Worm (Caenorhabditis elegans) whole organism, mixed stage, embryonic: Measurements from ENCODE around the gene top-3.
A peak's percentile ranks its signal among the peaks of the same experiment; 100 is the strongest.

Experiments
- M03D4.4 ChIP-seq: sonication (generic microtip); optimal IDR thresholded peaks from 2 replicates; lab custom pipeline; 2017; ENCODE audit warnings: mild to moderate bottlenecking, missing genetic modification characterization, missing compliant biosample characterization
- bed-3 ChIP-seq: fragments of 200-800 bp; sonication (Bioruptor generic); optimal IDR thresholded peaks from 3 replicates; lab custom pipeline; 2018; ENCODE audit warnings: mild to moderate bottlenecking, missing genetic modification characterization, moderate library complexity, missing compliant biosample characterization
- blmp-1 ChIP-seq: fragments of 150-350 bp; optimal IDR thresholded peaks from 2 replicates; lab custom pipeline; 2014; ENCODE audit warnings: missing biosample characterization, missing genetic modification characterization
- ceh-39 ChIP-seq: fragments of 150-350 bp; optimal IDR thresholded peaks from 2 replicates; lab custom pipeline; 2014; ENCODE audit warnings: missing biosample characterization, missing genetic modification characterization
- ceh-43 ChIP-seq: fragments of 200-800 bp; sonication (Bioruptor generic); optimal IDR thresholded peaks from 2 replicates; lab custom pipeline; 2018; ENCODE audit warnings: mild to moderate bottlenecking, missing genetic modification characterization, moderate library complexity, missing compliant biosample characterization
- ceh-83 ChIP-seq: fragments of 200-800 bp; sonication (Bioruptor generic); optimal IDR thresholded peaks from 2 replicates; lab custom pipeline; 2018; ENCODE audit warnings: mild to moderate bottlenecking, missing genetic modification characterization, missing compliant biosample characterization
- ces-1 ChIP-seq: fragments of 150-350 bp; optimal IDR thresholded peaks from 2 replicates; lab custom pipeline; 2014; ENCODE audit warnings: missing biosample characterization, missing genetic modification reagents, missing genetic modification characterization
- cnd-1 ChIP-seq: fragments of 200-800 bp; sonication (Bioruptor generic); optimal IDR thresholded peaks from 2 replicates; lab custom pipeline; 2018; ENCODE audit warnings: mild to moderate bottlenecking, missing genetic modification characterization, missing compliant biosample characterization
- drap-1 ChIP-seq: fragments of 200-800 bp; sonication (Bioruptor generic); optimal IDR thresholded peaks from 3 replicates; lab custom pipeline; 2018; ENCODE audit warnings: mild to moderate bottlenecking, missing genetic modification characterization, missing compliant biosample characterization
- elt-1 ChIP-seq: sonication (generic microtip); optimal IDR thresholded peaks from 2 replicates; lab custom pipeline; 2017; ENCODE audit warnings: missing genetic modification characterization, mild to moderate bottlenecking, missing compliant biosample characterization, antibody characterized with exemption, moderate library complexity, borderline replicate concordance; ENCODE audit not compliant: insufficient read depth
- flh-1 ChIP-seq: fragments of 200-800 bp; sonication (Bioruptor generic); optimal IDR thresholded peaks from 2 replicates; lab custom pipeline; 2018; ENCODE audit warnings: mild to moderate bottlenecking, missing genetic modification characterization, moderate library complexity, missing compliant biosample characterization
- ham-2 ChIP-seq: fragments of 200-800 bp; sonication (Bioruptor generic); optimal IDR thresholded peaks from 2 replicates; lab custom pipeline; 2018; ENCODE audit warnings: mild to moderate bottlenecking, missing genetic modification characterization, missing compliant biosample characterization
- hlh-1 ChIP-seq: fragments of 150-350 bp; optimal IDR thresholded peaks from 2 replicates; lab custom pipeline; 2014; ENCODE audit warnings: missing biosample characterization, missing genetic modification reagents, missing genetic modification characterization
- lin-32 ChIP-seq: fragments of 200-800 bp; sonication (Bioruptor generic); optimal IDR thresholded peaks from 2 replicates; lab custom pipeline; 2018; ENCODE audit warnings: mild to moderate bottlenecking, missing genetic modification characterization, missing compliant biosample characterization
- lsy-2 ChIP-seq: fragments of 150-350 bp; optimal IDR thresholded peaks from 2 replicates; lab custom pipeline; 2014; ENCODE audit warnings: missing biosample characterization, missing genetic modification characterization
- mab-5 ChIP-seq: fragments of 150-350 bp; optimal IDR thresholded peaks from 2 replicates; lab custom pipeline; 2014; ENCODE audit warnings: missing biosample characterization, missing genetic modification characterization
- mep-1 ChIP-seq: fragments of 150-350 bp; optimal IDR thresholded peaks from 2 replicates; lab custom pipeline; 2017; ENCODE audit warnings: missing biosample characterization, missing genetic modification reagents, missing genetic modification characterization, inconsistent platforms
- mls-2 ChIP-seq: sonication (generic microtip); optimal IDR thresholded peaks from 2 replicates; lab custom pipeline; 2016; ENCODE audit warnings: mild to moderate bottlenecking, missing genetic modification characterization, moderate library complexity, missing compliant biosample characterization
- nhr-12 ChIP-seq: fragments of 150-350 bp; optimal IDR thresholded peaks from 2 replicates; lab custom pipeline; 2014; ENCODE audit warnings: missing biosample characterization, missing genetic modification characterization
- nhr-2 ChIP-seq: fragments of 150-350 bp; optimal IDR thresholded peaks from 2 replicates; lab custom pipeline; 2014; ENCODE audit warnings: missing biosample characterization, missing genetic modification characterization
- nhr-237 ChIP-seq: fragments of 150-350 bp; optimal IDR thresholded peaks from 2 replicates; lab custom pipeline; 2014; ENCODE audit warnings: missing biosample characterization, missing genetic modification characterization
- nhr-76 ChIP-seq: sonication (generic microtip); optimal IDR thresholded peaks from 2 replicates; lab custom pipeline; 2017; ENCODE audit warnings: missing biosample characterization, missing genetic modification characterization
- pha-4 ChIP-seq: fragments of 150-350 bp; optimal IDR thresholded peaks from 2 replicates; lab custom pipeline; 2018; ENCODE audit warnings: missing biosample characterization, missing genetic modification reagents, missing genetic modification characterization
- sem-2 ChIP-seq: fragments of 200-800 bp; sonication (Bioruptor generic); optimal IDR thresholded peaks from 2 replicates; lab custom pipeline; 2018; ENCODE audit warnings: mild to moderate bottlenecking, missing genetic modification characterization, missing compliant biosample characterization
- snpc-4 ChIP-seq: fragments of 150-350 bp; optimal IDR thresholded peaks from 2 replicates; lab custom pipeline; 2014; ENCODE audit warnings: missing biosample characterization, missing genetic modification characterization
- tbx-8 ChIP-seq: fragments of 200-800 bp; sonication (Bioruptor generic); optimal IDR thresholded peaks from 2 replicates; lab custom pipeline; 2018; ENCODE audit warnings: mild to moderate bottlenecking, missing genetic modification characterization, moderate library complexity, missing compliant biosample characterization
- unc-120 ChIP-seq: sonication (generic microtip); optimal IDR thresholded peaks from 2 replicates; lab custom pipeline; 2017; ENCODE audit warnings: missing genetic modification characterization, missing compliant biosample characterization; ENCODE audit not compliant: poor library complexity, severe bottlenecking
- unc-39 ChIP-seq: fragments of 150-350 bp; optimal IDR thresholded peaks from 2 replicates; lab custom pipeline; 2014; ENCODE audit warnings: missing biosample characterization, missing genetic modification characterization
- ztf-11 ChIP-seq: fragments of 150-350 bp; optimal IDR thresholded peaks from 2 replicates; lab custom pipeline; 2014; ENCODE audit warnings: missing biosample characterization, missing genetic modification characterization

Gene top-3

ce11 chrIII:11960080-11960479 is at the start of gene top-3:
Gene top-3 (minus strand): TSS chrIII:11960180.
- TF ChIP-seq snpc-4 (tag; lab: Kevin White, UChicago) = no peak
- TF ChIP-seq, all 35 proteins: peak for 0

- TF ChIP-seq ceh-83 (GFP tag; lab: Kevin White, UChicago) (no peak), unc-39 (tag; lab: Kevin White, UChicago) (no peak), flh-1 (no peak), lsy-2 (tag; lab: Kevin White, UChicago) (no peak), bed-3 (GFP tag; lab: Kevin White, UChicago) (no peak), nhr-2 (tag; lab: Kevin White, UChicago) (no peak), nhr-237 (no peak), mls-2 (tag; lab: Kevin White, UChicago) (no peak)
These were observed 49.8 kb upstream of the top-3 start for ce11 chrIII:12009764-12010163.

ce11 chrIII:12009321-12009720 is 49.3 kb upstream of the top-3 start:
- TF ChIP-seq tbx-8 = no peak
- TF ChIP-seq nhr-237 = no peak
- TF ChIP-seq blmp-1 = no peak
- TF ChIP-seq nhr-76 (tag; lab: Kevin White, UChicago) = no peak
- TF ChIP-seq pha-4 = no peak
- no peak for TF ChIP-seq sem-2 (GFP tag; lab: Kevin White, UChicago)
- no peak for TF ChIP-seq bed-3 (GFP tag; lab: Kevin White, UChicago)
- TF ChIP-seq ceh-83 (GFP tag; lab: Kevin White, UChicago) = no peak
- no peak for TF ChIP-seq ztf-11 (tag; lab: Kevin White, UChicago)
- TF ChIP-seq ceh-39 (tag; lab: Kevin White, UChicago) = no peak
- no peak for TF ChIP-seq flh-1
- TF ChIP-seq cnd-1 (tag; lab: Kevin White, UChicago) = no peak
- no peak for TF ChIP-seq mab-5
- TF ChIP-seq mls-2 (tag; lab: Kevin White, UChicago) = no peak
- TF ChIP-seq drap-1 (GFP tag; lab: Kevin White, UChicago) = no peak
- TF ChIP-seq unc-120 (tag; lab: Kevin White, UChicago) = no peak
- no peak for TF ChIP-seq M03D4.4

ce11 chrIII:12003264-12003663 is 43.3 kb upstream of the top-3 start:
- TF ChIP-seq pha-4 (peak; percentile 15), hlh-1 (tag; lab: Kevin White, UChicago) (peak; percentile 35), elt-1 (tag; lab: Kevin White, UChicago) (peak; percentile 73), nhr-12 (tag; lab: Kevin White, UChicago) (no peak), ham-2 (no peak), unc-120 (tag; lab: Kevin White, UChicago) (peak; percentile 8), mab-5 (no peak), ceh-43 (GFP tag; lab: Kevin White, UChicago) (no peak), ceh-39 (tag; lab: Kevin White, UChicago) (no peak), ces-1 (GFP tag; lab: Kevin White, UChicago) (no peak)

- TF ChIP-seq snpc-4 (tag; lab: Kevin White, UChicago) (no peak), elt-1 (tag; lab: Kevin White, UChicago) (no peak), mls-2 (tag; lab: Kevin White, UChicago) (no peak), ceh-39 (tag; lab: Kevin White, UChicago) (no peak), ham-2 (no peak)
These were observed 42.9 kb upstream of the top-3 start, which contains the start of gene Y56A3A.33 for ce11 chrIII:12002850-12003249. Gene Y56A3A.33 (minus strand): TSS chrIII:12002950.

- no peak for TF ChIP-seq mep-1 (tag; lab: Kevin White, UChicago)
- TF ChIP-seq lin-32 (GFP tag; lab: Kevin White, UChicago) = no peak
- TF ChIP-seq ceh-39 (tag; lab: Kevin White, UChicago) = no peak
- TF ChIP-seq nhr-2 (tag; lab: Kevin White, UChicago) = no peak
- TF ChIP-seq, all 35 proteins: peak for 0
These were observed 39.6 kb upstream of the top-3 start for ce11 chrIII:11999543-11999942.
